Worm (Caenorhabditis elegans): ENCODE measurements around the gene hil-1.
A peak's percentile ranks its signal among the peaks of the same experiment; 100 is the strongest.

Gene hil-1

ce11 chrV:15002184-15002690 is 52.7 kb downstream of the hil-1 start, which contains the start of the genes fib-1 and mut-15 (continued):
- TF ChIP-seq lin-39 (tag; optimal IDR thresholded peaks at IDR 0.05) (no peak), skn-1 (tag; optimal IDR thresholded peaks at IDR 0.05) (no peak), Y55F3AM.14 (GFP tag; optimal IDR thresholded peaks at IDR 0.05) (peak; percentile 5), lin-11 (tag; optimal IDR thresholded peaks at IDR 0.05) (peak; percentile 86), nhr-21 (tag; optimal IDR thresholded peaks at IDR 0.05) (peak; percentile 84), nhr-129 (tag; optimal IDR thresholded peaks at IDR 0.05) (peak; percentile 96)
